Fruit fly (Drosophila melanogaster) whole organism, embryonic: ENCODE data around the gene Polr2I.

Source experiments
- CG1024 ChIP-seq: fragments of 200-800 bp; sonication (Bioruptor generic); IDR thresholded peaks from 2 replicates; pipeline ENCODE4 v1.3.6; 2022; ENCODE audit warnings: missing biosample characterization, missing genetic modification characterization
- CG1233 ChIP-seq: fragments of 200-800 bp; sonication (Bioruptor generic); optimal IDR thresholded peaks from 4 replicates; lab custom pipeline; 2018; ENCODE audit warnings: missing biosample characterization, mild to moderate bottlenecking, missing genetic modification characterization
- CG12769 ChIP-seq: fragments of 200-800 bp; sonication (Bioruptor generic); optimal IDR thresholded peaks from 2 replicates; lab custom pipeline; 2019; ENCODE audit warnings: missing biosample characterization, mild to moderate bottlenecking, missing genetic modification characterization, moderate library complexity
- CG13287 ChIP-seq: fragments of 200-800 bp; sonication (Bioruptor generic); IDR thresholded peaks from 2 replicates; pipeline ENCODE4 v1.3.6; 2022; ENCODE audit warnings: missing biosample characterization, missing genetic modification characterization; ENCODE audit not compliant: partially characterized antibody
- CG14441 ChIP-seq: fragments of 200-800 bp; sonication (Bioruptor generic); IDR thresholded peaks from 2 replicates; pipeline ENCODE4 v1.3.6; 2022; ENCODE audit warnings: missing biosample characterization, missing genetic modification characterization
- CG1602 ChIP-seq: fragments of 200-800 bp; sonication (Bioruptor generic); optimal IDR thresholded peaks from 3 replicates; lab custom pipeline; 2016; ENCODE audit warnings: missing biosample characterization, missing genetic modification characterization
- CG1832 ChIP-seq: fragments of 200-800 bp; sonication (Bioruptor generic); optimal IDR thresholded peaks from 2 replicates; lab custom pipeline; 2017; ENCODE audit warnings: missing biosample characterization, mild to moderate bottlenecking, missing genetic modification characterization, inconsistent platforms
- CG18476 ChIP-seq: fragments of 200-800 bp; sonication (Bioruptor generic); optimal IDR thresholded peaks from 2 replicates; lab custom pipeline; 2016; ENCODE audit warnings: missing biosample characterization, mild to moderate bottlenecking, missing genetic modification characterization
- CG2116 ChIP-seq: fragments of 200-800 bp; sonication (Bioruptor generic); optimal IDR thresholded peaks from 3 replicates; lab custom pipeline; 2018; ENCODE audit warnings: missing biosample characterization, mild to moderate bottlenecking, missing genetic modification characterization
- CG2120 ChIP-seq: fragments of 200-800 bp; sonication (Bioruptor generic); optimal IDR thresholded peaks from 3 replicates; lab custom pipeline; 2016; ENCODE audit warnings: missing biosample characterization, missing genetic modification characterization
- CG2202 ChIP-seq: fragments of 200-800 bp; sonication (Bioruptor generic); optimal IDR thresholded peaks from 2 replicates; lab custom pipeline; 2018; ENCODE audit warnings: missing biosample characterization, mild to moderate bottlenecking, missing genetic modification characterization
- CG4328 ChIP-seq: fragments of 200-800 bp; sonication (Bioruptor generic); optimal IDR thresholded peaks from 3 replicates; lab custom pipeline; 2017; ENCODE audit warnings: missing biosample characterization, missing genetic modification reagents, missing genetic modification characterization
- CG6654 ChIP-seq: fragments of 200-800 bp; sonication (Bioruptor generic); optimal IDR thresholded peaks from 2 replicates; lab custom pipeline; 2017; ENCODE audit warnings: missing biosample characterization, mild to moderate bottlenecking, missing genetic modification characterization
- CG6689 ChIP-seq: fragments of 200-800 bp; sonication (Bioruptor generic); IDR thresholded peaks from 2 replicates; pipeline ENCODE4 v1.3.6; 2022; ENCODE audit warnings: missing biosample characterization, missing genetic modification characterization
- CG9932 ChIP-seq: fragments of 200-800 bp; sonication (Bioruptor generic); IDR thresholded peaks from 2 replicates; pipeline ENCODE4 v1.3.6; 2022; ENCODE audit warnings: missing biosample characterization, missing genetic modification characterization
- Eip74EF ChIP-seq, 2 experiments: fragments of 200-800 bp in 1 of 2; fragments of >200 bp in 1 of 2; sonication (Bioruptor generic) in 1 of 2; optimal IDR thresholded peaks; 2 replicates each; lab custom pipeline; 2017 to 2019; ENCODE audit warnings: missing biosample characterization in 2 of 2, missing genetic modification characterization in 2 of 2, mild to moderate bottlenecking in 1 of 2, moderate library complexity in 1 of 2
- Fer3 ChIP-seq: fragments of 200-800 bp; sonication (Bioruptor generic); optimal IDR thresholded peaks from 2 replicates; lab custom pipeline; 2018; ENCODE audit warnings: missing biosample characterization, mild to moderate bottlenecking, missing genetic modification characterization, moderate library complexity
- Gug ChIP-seq: fragments of 200-800 bp; sonication (Bioruptor generic); IDR thresholded peaks from 4 replicates; pipeline ENCODE4 v1.3.6; 2022; ENCODE audit warnings: missing biosample characterization, missing genetic modification characterization
- MESR4 ChIP-seq: fragments of 200-800 bp; sonication (Bioruptor generic); optimal IDR thresholded peaks from 2 replicates; lab custom pipeline; 2018; ENCODE audit warnings: missing biosample characterization, mild to moderate bottlenecking, missing genetic modification characterization, moderate library complexity
- Max ChIP-seq: fragments of 200-800 bp; sonication (Bioruptor generic); optimal IDR thresholded peaks from 2 replicates; lab custom pipeline; 2016; ENCODE audit warnings: missing biosample characterization, mild to moderate bottlenecking, missing genetic modification characterization
- Poxn ChIP-seq: fragments of 200-800 bp; sonication (Bioruptor generic); IDR thresholded peaks from 2 replicates; pipeline ENCODE4 v1.3.6; 2022; ENCODE audit warnings: missing biosample characterization, missing genetic modification characterization
- Six4 ChIP-seq: fragments of 200-800 bp; sonication (Bioruptor generic); optimal IDR thresholded peaks from 2 replicates; lab custom pipeline; 2016; ENCODE audit warnings: missing biosample characterization, missing genetic modification characterization
- Sox102F ChIP-seq: fragments of 200-800 bp; sonication (Bioruptor generic); optimal IDR thresholded peaks from 2 replicates; lab custom pipeline; 2018; ENCODE audit warnings: missing biosample characterization, mild to moderate bottlenecking, missing genetic modification characterization, moderate library complexity
- Ssrp ChIP-seq: fragments of 200-800 bp; sonication (Bioruptor generic); optimal IDR thresholded peaks from 2 replicates; lab custom pipeline; 2018; ENCODE audit warnings: missing biosample characterization, mild to moderate bottlenecking, missing genetic modification characterization, moderate library complexity
- ato ChIP-seq: fragments of 200-800 bp; sonication (Bioruptor generic); IDR thresholded peaks from 2 replicates; pipeline ENCODE4 v1.3.6; 2022; ENCODE audit warnings: missing biosample characterization, missing genetic modification characterization; ENCODE audit not compliant: partially characterized antibody
- cato ChIP-seq: fragments of 200-800 bp; sonication (Bioruptor generic); optimal IDR thresholded peaks from 2 replicates; lab custom pipeline; 2016; ENCODE audit warnings: missing biosample characterization, missing genetic modification characterization, borderline replicate concordance
- cg ChIP-seq: fragments of 200-800 bp; sonication (Bioruptor generic); optimal IDR thresholded peaks from 3 replicates; lab custom pipeline; 2019; ENCODE audit warnings: missing biosample characterization, mild to moderate bottlenecking, missing genetic modification characterization, moderate library complexity
- chif ChIP-seq, 2 experiments: fragments of 200-800 bp; sonication (Bioruptor generic); optimal IDR thresholded peaks; 3 replicates each; lab custom pipeline; 2016; ENCODE audit warnings: missing biosample characterization in 2 of 2, missing genetic modification characterization in 2 of 2
- dmrt99B ChIP-seq: fragments of 200-800 bp; sonication (Bioruptor generic); optimal IDR thresholded peaks from 2 replicates; lab custom pipeline; 2018; ENCODE audit warnings: missing biosample characterization, mild to moderate bottlenecking, missing genetic modification characterization, moderate library complexity
- emc ChIP-seq: fragments of 200-800 bp; sonication (Bioruptor generic); optimal IDR thresholded peaks from 2 replicates; lab custom pipeline; 2016; ENCODE audit warnings: missing biosample characterization, missing genetic modification characterization
- eyg ChIP-seq: fragments of 200-800 bp; sonication (Bioruptor generic); optimal IDR thresholded peaks from 3 replicates; lab custom pipeline; 2016; ENCODE audit warnings: missing biosample characterization, missing genetic modification characterization
- fd3F ChIP-seq: fragments of 200-800 bp; sonication (Bioruptor generic); optimal IDR thresholded peaks from 2 replicates; lab custom pipeline; 2018; ENCODE audit warnings: missing biosample characterization, mild to moderate bottlenecking, missing genetic modification characterization, moderate library complexity
- fd96Cb ChIP-seq: fragments of 200-800 bp; sonication (Bioruptor generic); optimal IDR thresholded peaks from 2 replicates; lab custom pipeline; 2018; ENCODE audit warnings: missing biosample characterization, mild to moderate bottlenecking, missing genetic modification characterization, moderate library complexity
- hb ChIP-seq: fragments of 200-800 bp; sonication (Bioruptor generic); IDR thresholded peaks from 3 replicates; pipeline ENCODE4 v1.3.6; 2022; ENCODE audit warnings: missing biosample characterization, missing genetic modification characterization; ENCODE audit not compliant: partially characterized antibody
- hth ChIP-seq: fragments of >200 bp; optimal IDR thresholded peaks from 2 replicates; lab custom pipeline; 2017; ENCODE audit warnings: inconsistent platforms
- klu ChIP-seq: fragments of 200-800 bp; sonication (Bioruptor generic); IDR thresholded peaks from 2 replicates; pipeline ENCODE4 v1.3.6; 2022; ENCODE audit warnings: missing biosample characterization, missing genetic modification characterization
- lab ChIP-seq: fragments of 200-800 bp; sonication (Bioruptor generic); optimal IDR thresholded peaks from 3 replicates; lab custom pipeline; 2017; ENCODE audit warnings: missing biosample characterization, missing genetic modification characterization, mild to moderate bottlenecking, moderate library complexity, missing genetic modification reagents
- lmd ChIP-seq: fragments of 200-800 bp; sonication (Bioruptor generic); IDR thresholded peaks from 2 replicates; pipeline ENCODE4 v1.3.6; 2022; ENCODE audit warnings: missing biosample characterization, missing genetic modification characterization
- repo ChIP-seq: fragments of 200-800 bp; sonication (Bioruptor generic); optimal IDR thresholded peaks from 2 replicates; lab custom pipeline; 2016; ENCODE audit warnings: missing biosample characterization, missing genetic modification characterization
- run ChIP-seq: fragments of 200-800 bp; sonication (Bioruptor generic); optimal IDR thresholded peaks from 3 replicates; lab custom pipeline; 2018; ENCODE audit warnings: missing biosample characterization, mild to moderate bottlenecking, missing genetic modification characterization
- salm ChIP-seq: fragments of 200-800 bp; sonication (Bioruptor generic); optimal IDR thresholded peaks from 2 replicates; lab custom pipeline; 2018; ENCODE audit warnings: missing biosample characterization, mild to moderate bottlenecking, missing genetic modification characterization
- sd ChIP-seq: fragments of 200-800 bp; sonication (Bioruptor generic); optimal IDR thresholded peaks from 3 replicates; lab custom pipeline; 2018; ENCODE audit warnings: missing biosample characterization, mild to moderate bottlenecking, missing genetic modification characterization, moderate library complexity
- sima ChIP-seq: fragments of 200-800 bp; sonication (Bioruptor generic); optimal IDR thresholded peaks from 2 replicates; lab custom pipeline; 2016; ENCODE audit warnings: missing biosample characterization, missing genetic modification characterization
- slp2 ChIP-seq: fragments of 200-800 bp; sonication (Bioruptor generic); optimal IDR thresholded peaks from 2 replicates; lab custom pipeline; 2016; ENCODE audit warnings: missing biosample characterization, missing genetic modification characterization
- sr ChIP-seq: fragments of 200-800 bp; sonication (Bioruptor generic); IDR thresholded peaks from 3 replicates; pipeline ENCODE4 v1.3.6; 2022; ENCODE audit warnings: missing biosample characterization, missing genetic modification characterization
- stwl ChIP-seq: fragments of 200-800 bp; sonication (Bioruptor generic); optimal IDR thresholded peaks from 3 replicates; lab custom pipeline; 2018; ENCODE audit warnings: missing biosample characterization, mild to moderate bottlenecking, missing genetic modification characterization, moderate library complexity
- tio ChIP-seq: fragments of 200-800 bp; sonication (Bioruptor generic); optimal IDR thresholded peaks from 2 replicates; lab custom pipeline; 2017; ENCODE audit warnings: missing biosample characterization, missing genetic modification characterization, inconsistent platforms
- toy ChIP-seq: fragments of 200-800 bp; sonication (Bioruptor generic); IDR thresholded peaks from 2 replicates; pipeline ENCODE4 v1.3.6; 2022; ENCODE audit warnings: missing biosample characterization, missing genetic modification characterization
- vvl ChIP-seq: fragments of 200-800 bp; sonication (Bioruptor generic); IDR thresholded peaks from 2 replicates; pipeline ENCODE4 v1.3.6; 2022; ENCODE audit warnings: missing biosample characterization, missing genetic modification characterization
- wor ChIP-seq: fragments of 200-800 bp; sonication (Bioruptor generic); IDR thresholded peaks from 2 replicates; pipeline ENCODE4 v1.3.6; 2022; ENCODE audit warnings: missing biosample characterization, missing genetic modification characterization
- z ChIP-seq: fragments of 200-800 bp; sonication (Bioruptor generic); IDR thresholded peaks from 3 replicates; pipeline ENCODE4 v1.3.6; 2022; ENCODE audit warnings: missing biosample characterization, missing genetic modification characterization

Polr2I gene

DNA sequence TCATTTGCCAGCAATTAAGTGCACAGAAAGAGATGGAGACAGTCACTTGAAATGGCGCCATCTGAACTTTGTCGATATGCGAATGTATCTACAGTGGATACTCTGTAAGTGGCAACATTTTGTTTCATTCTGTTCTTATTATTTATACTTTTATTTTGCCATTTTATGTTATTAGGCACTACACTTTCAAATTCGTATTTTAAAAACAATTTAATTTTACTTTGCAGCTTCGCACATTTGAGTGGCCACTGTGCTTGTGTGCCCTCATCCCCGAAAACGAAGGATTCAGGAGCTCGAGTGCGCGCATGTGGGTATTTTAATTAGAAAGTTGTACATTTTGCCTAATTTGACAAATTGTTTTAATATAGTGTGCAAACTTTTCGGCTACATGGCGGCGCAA lies 48.5 kb downstream of the Polr2I start (continued):
- TF ChIP-seq ato (GFP tag; lab: Robert Waterston, UW) (no peak), CG9932 (GFP tag; lab: Robert Waterston, UW) (no peak), Poxn (GFP tag; lab: Robert Waterston, UW) (no peak), slp2 (GFP tag; lab: Kevin White, UChicago) (no peak), stwl (no peak), wor (GFP tag; lab: Robert Waterston, UW) (peak; percentile 19; the same call in 1 of the 2 replicates), CG18476 (GFP tag; lab: Kevin White, UChicago) (peak; percentile 11), hth (no peak), lab (GFP tag; lab: Kevin White, UChicago) (peak; percentile 69), CG2120 (GFP tag; lab: Kevin White, UChicago) (peak; percentile 47), emc (GFP tag; lab: Kevin White, UChicago) (no peak), CG2202 (no peak), MESR4 (GFP tag; lab: Kevin White, UChicago) (no peak), CG2116 (GFP tag; lab: Kevin White, UChicago) (no peak), hb (no peak), fd96Cb (tag; lab: Kevin White, UChicago) (peak; percentile 40), tio (no peak), fd3F (GFP tag; lab: Kevin White, UChicago) (no peak), toy (GFP tag; lab: Robert Waterston, UW) (no peak), lmd (peak; percentile 33; the same call in 1 of the 2 replicates), dmrt99B (tag; lab: Kevin White, UChicago) (peak; percentile 54), CG1024 (GFP tag; lab: Robert Waterston, UW) (peak; percentile 61), Sox102F (peak; percentile 50), Gug (GFP tag; lab: Robert Waterston, UW) (peak; percentile 15; the same call in 1 of the 4 replicates), CG12769 (tag; lab: Kevin White, UChicago) (peak; percentile 40), klu (GFP tag; lab: Robert Waterston, UW) (0 out of 2 replicates have a peak, but pooled peaks have one; percentile 19), z (GFP tag; lab: Robert Waterston, UW) (no peak), run (tag; lab: Kevin White, UChicago) (no peak), Fer3 (tag; lab: Kevin White, UChicago) (peak; percentile 54), sima (GFP tag; lab: Kevin White, UChicago) (no peak), CG6689 (GFP tag; lab: Robert Waterston, UW) (peak; percentile 44; the same call in 1 of the 2 replicates), CG1832 (GFP tag; lab: Kevin White, UChicago) (no peak), eyg (no peak), cg (GFP tag; lab: Kevin White, UChicago) (no peak), chif (GFP tag; optimal IDR thresholded peaks at IDR 0.05; lab: Kevin White, UChicago) (peak in 1 of 2 experiments; percentile 28), CG13287 (no peak), Eip74EF (GFP tag; optimal IDR thresholded peaks at IDR 0.05; lab: Kevin White, UChicago) (no peak), CG1233 (peak; percentile 34), sd (tag; lab: Kevin White, UChicago) (no peak), Six4 (peak; percentile 19), vvl (GFP tag; lab: Robert Waterston, UW) (peak; percentile 79), sr (GFP tag; lab: Robert Waterston, UW) (no peak), Ssrp (tag; lab: Kevin White, UChicago) (peak; percentile 21), cato (GFP tag; lab: Kevin White, UChicago) (no peak), CG4328 (no peak), CG1602 (peak; percentile 25), CG6654 (GFP tag; lab: Kevin White, UChicago) (no peak), Max (GFP tag; lab: Kevin White, UChicago) (no peak), repo (GFP tag; lab: Kevin White, UChicago) (no peak), salm (tag; lab: Kevin White, UChicago) (no peak), CG14441 (GFP tag; lab: Robert Waterston, UW) (peak; percentile 50; the same call in 1 of the 2 replicates)
